Worm (Caenorhabditis elegans): ENCODE results near the gene hst-6.

Gene hst-6

ce11 chrX:5323287-5323686 lies 47.9 kb downstream of the hst-6 start, which contains the start of gene sto-2:
Gene sto-2, minus strand, starts transcription at chrX:5323387.
- TF ChIP-seq ztf-11 (tag; optimal IDR thresholded peaks at IDR 0.05) (no peak), ceh-28 (tag; optimal IDR thresholded peaks at IDR 0.05) (no peak), mep-1 (tag; optimal IDR thresholded peaks at IDR 0.05) (no peak), daf-16 (GFP tag; optimal IDR thresholded peaks at IDR 0.05) (no peak), daf-16 (tag; optimal IDR thresholded peaks at IDR 0.05) (no peak), fos-1 (tag; optimal IDR thresholded peaks at IDR 0.05) (no peak), madf-5 (GFP tag; IDR thresholded peaks at IDR 0.05) (no peak), snpc-4 (tag; optimal IDR thresholded peaks at IDR 0.05) (no peak), F37D6.2 (tag; optimal IDR thresholded peaks at IDR 0.05) (no peak), nhr-102 (tag; optimal IDR thresholded peaks at IDR 0.05) (no peak), php-3 (GFP tag; IDR thresholded peaks at IDR 0.05) (no peak), ceh-44 (GFP tag; IDR thresholded peaks at IDR 0.05) (no peak), zag-1 (tag; optimal IDR thresholded peaks at IDR 0.05) (no peak), F49E8.2 (tag; optimal IDR thresholded peaks at IDR 0.05; ENCODE audit: borderline replicate concordance) (no peak), spr-1 (tag; optimal IDR thresholded peaks at IDR 0.05) (no peak), nhr-76 (tag; optimal IDR thresholded peaks at IDR 0.05) (no peak), zfp-2 (tag; optimal IDR thresholded peaks at IDR 0.05) (no peak)

All from whole organism, L4 larva.